Worm (Caenorhabditis elegans) whole organism, mixed stage, embryonic: ENCODE results near the gene K04C2.8.

ENCODE experiments used
- M03D4.4 ChIP-seq: sonication (generic microtip); optimal IDR thresholded peaks from 2 replicates; lab custom pipeline; 2017; ENCODE audit warnings: mild to moderate bottlenecking, missing genetic modification characterization, missing compliant biosample characterization
- blmp-1 ChIP-seq: fragments of 150-350 bp; optimal IDR thresholded peaks from 2 replicates; lab custom pipeline; 2014; ENCODE audit warnings: missing biosample characterization, missing genetic modification characterization
- ceh-39 ChIP-seq: fragments of 150-350 bp; optimal IDR thresholded peaks from 2 replicates; lab custom pipeline; 2014; ENCODE audit warnings: missing biosample characterization, missing genetic modification characterization
- ceh-43 ChIP-seq: fragments of 200-800 bp; sonication (Bioruptor generic); optimal IDR thresholded peaks from 2 replicates; lab custom pipeline; 2018; ENCODE audit warnings: mild to moderate bottlenecking, missing genetic modification characterization, moderate library complexity, missing compliant biosample characterization
- ceh-83 ChIP-seq: fragments of 200-800 bp; sonication (Bioruptor generic); optimal IDR thresholded peaks from 2 replicates; lab custom pipeline; 2018; ENCODE audit warnings: mild to moderate bottlenecking, missing genetic modification characterization, missing compliant biosample characterization
- ces-1 ChIP-seq: fragments of 150-350 bp; optimal IDR thresholded peaks from 2 replicates; lab custom pipeline; 2014; ENCODE audit warnings: missing biosample characterization, missing genetic modification reagents, missing genetic modification characterization
- drap-1 ChIP-seq: fragments of 200-800 bp; sonication (Bioruptor generic); optimal IDR thresholded peaks from 3 replicates; lab custom pipeline; 2018; ENCODE audit warnings: mild to moderate bottlenecking, missing genetic modification characterization, missing compliant biosample characterization
- elt-1 ChIP-seq: sonication (generic microtip); optimal IDR thresholded peaks from 2 replicates; lab custom pipeline; 2017; ENCODE audit warnings: missing genetic modification characterization, mild to moderate bottlenecking, missing compliant biosample characterization, antibody characterized with exemption, moderate library complexity, borderline replicate concordance; ENCODE audit not compliant: insufficient read depth
- flh-1 ChIP-seq: fragments of 200-800 bp; sonication (Bioruptor generic); optimal IDR thresholded peaks from 2 replicates; lab custom pipeline; 2018; ENCODE audit warnings: mild to moderate bottlenecking, missing genetic modification characterization, moderate library complexity, missing compliant biosample characterization
- ham-2 ChIP-seq: fragments of 200-800 bp; sonication (Bioruptor generic); optimal IDR thresholded peaks from 2 replicates; lab custom pipeline; 2018; ENCODE audit warnings: mild to moderate bottlenecking, missing genetic modification characterization, missing compliant biosample characterization
- hlh-1 ChIP-seq: fragments of 150-350 bp; optimal IDR thresholded peaks from 2 replicates; lab custom pipeline; 2014; ENCODE audit warnings: missing biosample characterization, missing genetic modification reagents, missing genetic modification characterization
- lin-13 ChIP-seq: fragments of 150-350 bp; optimal IDR thresholded peaks from 2 replicates; lab custom pipeline; 2014; ENCODE audit warnings: missing biosample characterization, missing genetic modification characterization
- lin-32 ChIP-seq: fragments of 200-800 bp; sonication (Bioruptor generic); optimal IDR thresholded peaks from 2 replicates; lab custom pipeline; 2018; ENCODE audit warnings: mild to moderate bottlenecking, missing genetic modification characterization, missing compliant biosample characterization
- mep-1 ChIP-seq: fragments of 150-350 bp; optimal IDR thresholded peaks from 2 replicates; lab custom pipeline; 2017; ENCODE audit warnings: missing biosample characterization, missing genetic modification reagents, missing genetic modification characterization, inconsistent platforms
- mls-2 ChIP-seq: sonication (generic microtip); optimal IDR thresholded peaks from 2 replicates; lab custom pipeline; 2016; ENCODE audit warnings: mild to moderate bottlenecking, missing genetic modification characterization, moderate library complexity, missing compliant biosample characterization
- nhr-12 ChIP-seq: fragments of 150-350 bp; optimal IDR thresholded peaks from 2 replicates; lab custom pipeline; 2014; ENCODE audit warnings: missing biosample characterization, missing genetic modification characterization
- nhr-2 ChIP-seq: fragments of 150-350 bp; optimal IDR thresholded peaks from 2 replicates; lab custom pipeline; 2014; ENCODE audit warnings: missing biosample characterization, missing genetic modification characterization
- nhr-237 ChIP-seq: fragments of 150-350 bp; optimal IDR thresholded peaks from 2 replicates; lab custom pipeline; 2014; ENCODE audit warnings: missing biosample characterization, missing genetic modification characterization
- nhr-28 ChIP-seq: fragments of 150-350 bp; optimal IDR thresholded peaks from 2 replicates; lab custom pipeline; 2014; ENCODE audit warnings: missing biosample characterization, missing genetic modification characterization
- nhr-76 ChIP-seq: sonication (generic microtip); optimal IDR thresholded peaks from 2 replicates; lab custom pipeline; 2017; ENCODE audit warnings: missing biosample characterization, missing genetic modification characterization
- pha-4 ChIP-seq: fragments of 150-350 bp; optimal IDR thresholded peaks from 2 replicates; lab custom pipeline; 2018; ENCODE audit warnings: missing biosample characterization, missing genetic modification reagents, missing genetic modification characterization
- snpc-4 ChIP-seq: fragments of 150-350 bp; optimal IDR thresholded peaks from 2 replicates; lab custom pipeline; 2014; ENCODE audit warnings: missing biosample characterization, missing genetic modification characterization
- sptf-1 ChIP-seq: sonication (generic microtip); optimal IDR thresholded peaks from 2 replicates; lab custom pipeline; 2017; ENCODE audit warnings: mild to moderate bottlenecking, missing genetic modification characterization, moderate library complexity, missing compliant biosample characterization
- unc-120 ChIP-seq: sonication (generic microtip); optimal IDR thresholded peaks from 2 replicates; lab custom pipeline; 2017; ENCODE audit warnings: missing genetic modification characterization, missing compliant biosample characterization; ENCODE audit not compliant: poor library complexity, severe bottlenecking
- unc-39 ChIP-seq: fragments of 150-350 bp; optimal IDR thresholded peaks from 2 replicates; lab custom pipeline; 2014; ENCODE audit warnings: missing biosample characterization, missing genetic modification characterization
- unc-62 ChIP-seq: fragments of 150-350 bp; optimal IDR thresholded peaks from 2 replicates; lab custom pipeline; 2014; ENCODE audit warnings: missing biosample characterization, missing genetic modification reagents, missing genetic modification characterization
- zip-8 ChIP-seq: fragments of 150-350 bp; optimal IDR thresholded peaks from 2 replicates; lab custom pipeline; 2014; ENCODE audit warnings: missing biosample characterization, missing genetic modification characterization
- ztf-11 ChIP-seq: fragments of 150-350 bp; optimal IDR thresholded peaks from 2 replicates; lab custom pipeline; 2014; ENCODE audit warnings: missing biosample characterization, missing genetic modification characterization

K04C2.8 gene

ce11 chrIII:6888999-6889824, 19.1 kb downstream of the K04C2.8 start, which contains the start of the genes brd-1 and K04C2.2:
brd-1 (minus strand) TSS chrIII:6889504.
K04C2.2 (plus strand) TSS chrIII:6889774.
- TF ChIP-seq ceh-43 (GFP tag; lab: Kevin White, UChicago) = no peak
- peak; percentile 48 for TF ChIP-seq ces-1

ce11 chrIII:6891560-6891959, 21.5 kb downstream of the K04C2.8 start, which contains the start of gene K04C2.5:
K04C2.5 (minus strand) TSS chrIII:6891660.
- TF ChIP-seq mls-2 (tag; lab: Kevin White, UChicago) = no peak
- TF ChIP-seq lin-13 (tag; lab: Kevin White, UChicago) = no peak
- no peak for TF ChIP-seq ztf-11 (tag; lab: Kevin White, UChicago)
- TF ChIP-seq elt-1 (tag; lab: Kevin White, UChicago) = no peak
- TF ChIP-seq unc-62 = no peak
- no peak for TF ChIP-seq ces-1
- no peak for TF ChIP-seq lin-32 (GFP tag; lab: Kevin White, UChicago)
- no peak for TF ChIP-seq mep-1 (tag; lab: Kevin White, UChicago)
- no peak for TF ChIP-seq ceh-83
- no peak for TF ChIP-seq M03D4.4
- TF ChIP-seq ham-2 (GFP tag; lab: Kevin White, UChicago) = no peak
- no peak for TF ChIP-seq drap-1
- no peak for TF ChIP-seq nhr-76 (tag; lab: Kevin White, UChicago)
- no peak for TF ChIP-seq zip-8 (tag; lab: Kevin White, UChicago)
- TF ChIP-seq unc-39 (tag; lab: Kevin White, UChicago) = no peak
- no peak for TF ChIP-seq ceh-39
- TF ChIP-seq snpc-4 (tag; lab: Kevin White, UChicago) = no peak
- no peak for TF ChIP-seq pha-4 (tag; lab: Kevin White, UChicago)
- no peak for TF ChIP-seq nhr-28 (tag; lab: Kevin White, UChicago)
- TF ChIP-seq ceh-43 (GFP tag; lab: Kevin White, UChicago) = no peak

ce11 chrIII:6895166-6895565, 25.1 kb downstream of the K04C2.8 start:
- peak; percentile 68 for TF ChIP-seq unc-62
- no peak for TF ChIP-seq nhr-2 (tag; lab: Kevin White, UChicago)
- TF ChIP-seq hlh-1 (tag; lab: Kevin White, UChicago) = peak; percentile 36
- TF ChIP-seq mep-1 (tag; lab: Kevin White, UChicago) = peak; percentile 15

ce11 chrIII:6895677-6896076, 25.6 kb downstream of the K04C2.8 start:
- TF ChIP-seq nhr-12 (no peak), ceh-43 (GFP tag; lab: Kevin White, UChicago) (no peak), snpc-4 (tag; lab: Kevin White, UChicago) (no peak), nhr-237 (no peak), nhr-28 (tag; lab: Kevin White, UChicago) (no peak), nhr-2 (tag; lab: Kevin White, UChicago) (no peak), unc-120 (tag; lab: Kevin White, UChicago) (no peak), flh-1 (GFP tag; lab: Kevin White, UChicago) (no peak), zip-8 (tag; lab: Kevin White, UChicago) (no peak), ham-2 (GFP tag; lab: Kevin White, UChicago) (no peak), M03D4.4 (no peak), blmp-1 (tag; lab: Kevin White, UChicago) (no peak)

- TF ChIP-seq hlh-1 (tag; lab: Kevin White, UChicago) (peak; percentile 18), ces-1 (peak; percentile 61), sptf-1 (no peak), unc-62 (peak; percentile 73)
Observed at ce11 chrIII:6897587-6898064, 27.5 kb downstream of the K04C2.8 start, which contains the start of gene T07E3.4. T07E3.4 (plus strand) TSS chrIII:6898014.

ce11 chrIII:6898518-6898917, 28.4 kb downstream of the K04C2.8 start:
- TF ChIP-seq unc-120 (tag; lab: Kevin White, UChicago) (peak; percentile 60), hlh-1 (tag; lab: Kevin White, UChicago) (peak; percentile 28), flh-1 (GFP tag; lab: Kevin White, UChicago) (no peak), lin-32 (GFP tag; lab: Kevin White, UChicago) (no peak)
